Worm (Caenorhabditis elegans) whole organism, midembryonic: ENCODE measurements around the gene ZK418.11.

ENCODE experiments used
- T22C8.4 ChIP-seq: fragments of 200-800 bp; sonication (Bioruptor generic); IDR thresholded peaks from 2 replicates; pipeline ENCODE4 v1.3.6; 2022; ENCODE audit warnings: missing genetic modification characterization, missing compliant biosample characterization
- cog-1 ChIP-seq: sonication (generic microtip); optimal IDR thresholded peaks from 2 replicates; lab custom pipeline; 2016; ENCODE audit warnings: missing genetic modification characterization, missing compliant biosample characterization
- flt-1 ChIP-seq: fragments of 200-800 bp; sonication (Bioruptor generic); IDR thresholded peaks from 2 replicates; pipeline ENCODE4 v1.3.6; 2022; ENCODE audit warnings: missing genetic modification characterization, missing compliant biosample characterization
- klf-2 ChIP-seq: fragments of 200-800 bp; sonication (Bioruptor generic); conservative IDR thresholded peaks from 2 replicates; pipeline ENCODE4 v1.3.6; 2022; ENCODE audit warnings: missing genetic modification reagents, missing genetic modification characterization, missing compliant biosample characterization
- med-1 ChIP-seq: sonication (generic microtip); optimal IDR thresholded peaks from 2 replicates; lab custom pipeline; 2017; ENCODE audit warnings: missing genetic modification characterization, mild to moderate bottlenecking, missing compliant biosample characterization, antibody characterized with exemption, missing genetic modification reagents; ENCODE audit not compliant: insufficient read depth
- ref-1 ChIP-seq: fragments of 200-800 bp; sonication (Bioruptor generic); conservative IDR thresholded peaks from 2 replicates; pipeline ENCODE4 v1.3.6; 2022; ENCODE audit warnings: missing genetic modification reagents, missing genetic modification characterization, missing compliant biosample characterization
- tab-1 ChIP-seq: fragments of 200-800 bp; sonication (Bioruptor generic); IDR thresholded peaks from 2 replicates; pipeline ENCODE4 v1.3.6; 2022; ENCODE audit warnings: missing genetic modification characterization, missing compliant biosample characterization
- ztf-23 ChIP-seq: fragments of 200-800 bp; sonication (Bioruptor generic); IDR thresholded peaks from 2 replicates; pipeline ENCODE4 v1.3.6; 2022; ENCODE audit warnings: missing genetic modification reagents, missing genetic modification characterization, missing compliant biosample characterization
- ztf-29 ChIP-seq: fragments of 200-800 bp; sonication (Bioruptor generic); IDR thresholded peaks from 2 replicates; pipeline ENCODE4 v1.3.6; 2022; ENCODE audit warnings: missing genetic modification reagents, missing genetic modification characterization, missing compliant biosample characterization

DNA sequence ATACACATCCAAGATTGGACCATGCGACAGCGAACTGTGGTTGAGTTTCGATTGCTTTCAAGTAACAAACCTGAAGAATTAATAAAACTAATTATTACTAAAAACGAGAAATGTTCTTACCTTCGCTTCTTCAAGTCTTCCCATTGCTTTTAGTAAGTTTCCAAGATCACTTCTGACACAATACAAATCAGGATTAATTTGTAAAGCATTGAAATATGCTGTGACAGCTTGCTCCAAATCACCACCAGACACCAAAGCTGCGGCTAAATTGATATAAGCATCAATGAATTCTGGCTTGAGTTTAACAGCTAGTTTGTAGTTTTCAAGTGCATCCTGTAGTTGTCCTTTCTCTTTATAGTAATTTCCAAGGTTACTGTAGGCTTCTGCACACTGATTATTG lies 50.1 kb downstream of the ZK418.11 start:
- TF ChIP-seq flt-1 (GFP tag; lab: Robert Waterston, UW): no peak
- no peak for TF ChIP-seq ref-1 (GFP tag; lab: Robert Waterston, UW)
- TF ChIP-seq klf-2: no peak
- no peak for TF ChIP-seq tab-1 (GFP tag; lab: Robert Waterston, UW)
- no peak for TF ChIP-seq T22C8.4 (GFP tag; lab: Robert Waterston, UW)
- no peak for TF ChIP-seq ztf-29 (GFP tag; lab: Robert Waterston, UW)
- no peak for TF ChIP-seq ztf-23 (GFP tag; lab: Robert Waterston, UW)
- TF ChIP-seq cog-1: no peak
- no peak for TF ChIP-seq med-1
